Worm (Caenorhabditis elegans) whole organism, L2 larva: Measurements from ENCODE around the gene F36A4.2.

ENCODE experiments used
- blmp-1 ChIP-seq: sonication (generic microtip); optimal IDR thresholded peaks from 2 replicates; lab custom pipeline; 2017; ENCODE audit warnings: missing genetic modification characterization, mild to moderate bottlenecking, missing compliant biosample characterization, antibody characterized with exemption, moderate library complexity; ENCODE audit not compliant: insufficient read depth
- crh-2 ChIP-seq: sonication (generic microtip); optimal IDR thresholded peaks from 2 replicates; lab custom pipeline; 2017; ENCODE audit warnings: missing biosample characterization, missing genetic modification characterization
- dmd-4 ChIP-seq: sonication (generic microtip); optimal IDR thresholded peaks from 2 replicates; lab custom pipeline; 2017; ENCODE audit warnings: missing biosample characterization, missing genetic modification characterization
- lin-39 ChIP-seq: fragments of 150-350 bp; optimal IDR thresholded peaks from 2 replicates; lab custom pipeline; 2014; ENCODE audit warnings: missing biosample characterization, missing genetic modification reagents, missing genetic modification characterization
- lsy-2 ChIP-seq, 2 experiments: fragments of 150-350 bp in 1 of 2; sonication (generic microtip) in 1 of 2; optimal IDR thresholded peaks; 2 replicates each; lab custom pipeline; 2014 to 2017; ENCODE audit warnings: missing biosample characterization in 2 of 2, missing genetic modification characterization in 2 of 2
- nhr-21 ChIP-seq: fragments of 150-350 bp; optimal IDR thresholded peaks from 2 replicates; lab custom pipeline; 2014; ENCODE audit warnings: missing biosample characterization, missing genetic modification characterization
- nhr-6 ChIP-seq: fragments of 150-350 bp; optimal IDR thresholded peaks from 2 replicates; lab custom pipeline; 2014; ENCODE audit warnings: missing biosample characterization, missing genetic modification characterization

- TF ChIP-seq crh-2 (tag; lab: Kevin White, UChicago) = no peak
- TF ChIP-seq lin-39 = no peak
- TF ChIP-seq dmd-4 (tag; lab: Kevin White, UChicago) = no peak
- no peak for TF ChIP-seq nhr-6 (tag; lab: Kevin White, UChicago)
- no peak for TF ChIP-seq blmp-1 (tag; lab: Kevin White, UChicago)
- no peak for TF ChIP-seq lsy-2 (tag; optimal IDR thresholded peaks at IDR 0.05; lab: Kevin White, UChicago)
- no peak for TF ChIP-seq nhr-21 (tag; lab: Kevin White, UChicago)
These were observed 1.1 kb downstream of the F36A4.2 start, which contains the start of gene F36A4.1 for ce11 chrIV:4272167-4272566.
